Fruit fly (Drosophila melanogaster): Measurements from ENCODE around the gene Epg5.
A peak's percentile ranks its signal among the peaks of the same experiment; 100 is the strongest.

Gene Epg5

DNA sequence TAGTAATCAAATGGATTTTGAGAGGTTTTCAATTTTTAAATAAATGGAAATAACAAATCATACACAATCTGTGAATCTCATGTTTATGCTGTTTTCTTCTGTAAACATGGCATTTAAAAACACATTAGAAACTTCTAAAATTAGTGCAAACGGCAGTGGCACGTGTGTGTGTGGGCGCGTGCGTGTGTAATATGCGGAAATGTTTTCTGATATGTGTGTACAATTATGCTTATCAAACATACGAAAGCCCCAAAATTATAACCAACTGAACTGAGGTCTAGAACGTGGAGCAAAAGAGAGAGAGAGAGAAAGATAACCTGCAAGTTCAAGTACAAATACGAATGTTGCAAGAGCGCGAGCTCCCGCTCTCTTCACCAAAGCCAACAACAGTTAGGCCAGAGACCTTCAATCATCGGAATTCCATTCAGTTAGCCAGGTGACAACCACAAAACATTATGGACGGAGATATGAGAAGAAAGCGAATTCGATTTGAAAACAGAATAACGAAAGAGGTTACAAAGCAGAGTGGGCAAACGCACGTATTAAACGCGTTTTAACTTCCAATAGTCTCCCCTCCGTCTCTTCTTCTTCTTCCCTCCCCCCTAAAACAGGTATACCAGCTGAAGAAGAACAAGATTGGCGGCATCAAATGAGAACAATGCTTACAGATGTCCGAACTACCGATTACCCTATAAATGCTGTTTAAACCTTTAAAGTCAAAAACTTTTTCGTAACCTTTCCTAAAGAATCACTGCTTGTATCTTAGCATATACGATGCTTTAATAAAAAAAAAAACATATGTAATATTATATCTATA is 17.4 kb downstream of the Epg5 start (continued):
- TF ChIP-seq CG7963 (GFP tag; IDR thresholded peaks at IDR 0.05; ENCODE audit: partially characterized antibody): no peak
- peak; percentile 73 for TF ChIP-seq aop (GFP tag; IDR thresholded peaks at IDR 0.05)
- peak; percentile 97 for TF ChIP-seq PHDP (tag; optimal IDR thresholded peaks at IDR 0.05)
- TF ChIP-seq wdn (GFP tag; IDR thresholded peaks at IDR 0.05): peak; percentile 96
- TF ChIP-seq ro (GFP tag; IDR thresholded peaks at IDR 0.05): peak; percentile 91
- TF ChIP-seq ase (GFP tag; IDR thresholded peaks at IDR 0.05): peak; percentile 92
- TF ChIP-seq tio (GFP tag; optimal IDR thresholded peaks at IDR 0.05): peak; percentile 94
- TF ChIP-seq ken (GFP tag; IDR thresholded peaks at IDR 0.05): peak; percentile 94
- TF ChIP-seq ash1 (GFP tag; optimal IDR thresholded peaks at IDR 0.05): peak; percentile 85
- peak; percentile 92 for TF ChIP-seq CG6683 (GFP tag; optimal IDR thresholded peaks at IDR 0.05)
- peak; percentile 80 for TF ChIP-seq pum (GFP tag; optimal IDR thresholded peaks at IDR 0.05)
- TF ChIP-seq Fer2 (tag; optimal IDR thresholded peaks at IDR 0.05): peak; percentile 94
- TF ChIP-seq CG2120 (GFP tag; optimal IDR thresholded peaks at IDR 0.05): peak; percentile 96
- TF ChIP-seq CG2678 (tag; optimal IDR thresholded peaks at IDR 0.05): peak; percentile 98
- peak; percentile 93 for TF ChIP-seq CG6272 (GFP tag; IDR thresholded peaks at IDR 0.05)
- TF ChIP-seq Nf-YB (GFP tag; optimal IDR thresholded peaks at IDR 0.05): peak; percentile 83
- TF ChIP-seq fd64A (GFP tag; optimal IDR thresholded peaks at IDR 0.05): peak; percentile 94
- TF ChIP-seq cad (GFP tag; optimal IDR thresholded peaks at IDR 0.05): no peak
- TF ChIP-seq dysf (GFP tag; IDR thresholded peaks at IDR 0.05): peak; percentile 98
- peak; percentile 92 for TF ChIP-seq CG1603 (tag; optimal IDR thresholded peaks at IDR 0.05)
- peak; percentile 82 for TF ChIP-seq bab2 (GFP tag; optimal IDR thresholded peaks at IDR 0.05)
- peak; percentile 92 for TF ChIP-seq CG11723 (GFP tag; optimal IDR thresholded peaks at IDR 0.05)
- peak; percentile 96 for TF ChIP-seq otp (GFP tag; IDR thresholded peaks at IDR 0.05)
- peak; percentile 96 for TF ChIP-seq grau (tag; optimal IDR thresholded peaks at IDR 0.05)
- no peak for TF ChIP-seq Elba2 (GFP tag; optimal IDR thresholded peaks at IDR 0.05)
- TF ChIP-seq Fer3 (tag; optimal IDR thresholded peaks at IDR 0.05): peak; percentile 98
- TF ChIP-seq CG6254 (GFP tag; optimal IDR thresholded peaks at IDR 0.05): peak; percentile 93
- TF ChIP-seq CG14050 (GFP tag; IDR thresholded peaks at IDR 0.05): peak; percentile 96
- TF ChIP-seq cg (GFP tag; optimal IDR thresholded peaks at IDR 0.05): peak; percentile 26
- TF ChIP-seq dan (GFP tag; IDR thresholded peaks at IDR 0.05): peak; percentile 68; the same call in 1 of the 2 replicates
- peak; percentile 75 for TF ChIP-seq B-H2 (GFP tag; optimal IDR thresholded peaks at IDR 0.05)
- peak; percentile 98 for TF ChIP-seq Meics (GFP tag; optimal IDR thresholded peaks at IDR 0.05)
- peak; percentile 44 for TF ChIP-seq Myb (GFP tag; optimal IDR thresholded peaks at IDR 0.05)
- peak; percentile 83 for TF ChIP-seq sim (GFP tag; IDR thresholded peaks at IDR 0.05)
- peak; percentile 96 for TF ChIP-seq E2f1 (GFP tag; IDR thresholded peaks at IDR 0.05)
- TF ChIP-seq ap (GFP tag; IDR thresholded peaks at IDR 0.05): peak; percentile 94
- peak; percentile 92 for TF ChIP-seq CG1529 (GFP tag; optimal IDR thresholded peaks at IDR 0.05)
- TF ChIP-seq Side (GFP tag; optimal IDR thresholded peaks at IDR 0.05): peak; percentile 81
- TF ChIP-seq toy (GFP tag; IDR thresholded peaks at IDR 0.05): peak; percentile 93
- TF ChIP-seq trh (GFP tag; optimal IDR thresholded peaks at IDR 0.05): peak; percentile 82
- TF ChIP-seq CG12659 (GFP tag; optimal IDR thresholded peaks at IDR 0.05): peak; percentile 97
- TF ChIP-seq sug (tag; optimal IDR thresholded peaks at IDR 0.05): peak; percentile 90
- TF ChIP-seq ab (GFP tag; optimal IDR thresholded peaks at IDR 0.05): peak; percentile 25
- no peak for TF ChIP-seq CG15479 (GFP tag; optimal IDR thresholded peaks at IDR 0.05)
- peak; percentile 62 for TF ChIP-seq Sry-β (GFP tag; optimal IDR thresholded peaks at IDR 0.05)
- TF ChIP-seq Sry-δ (GFP tag; optimal IDR thresholded peaks at IDR 0.05): peak; percentile 54
- peak; percentile 55 for TF ChIP-seq Mes4 (GFP tag; optimal IDR thresholded peaks at IDR 0.05)
- no peak for TF ChIP-seq Tbp (GFP tag; optimal IDR thresholded peaks at IDR 0.05)
- peak; percentile 88 for TF ChIP-seq CG12744 (GFP tag; optimal IDR thresholded peaks at IDR 0.05)
- peak; percentile 96 for TF ChIP-seq Sox102F (GFP tag; optimal IDR thresholded peaks at IDR 0.05)

Measured in whole organism, embryonic.